Fruit fly (Drosophila melanogaster) Kc167 (cell line): ENCODE measurements around the gene CG12075.

ENCODE experiments used
- Myc ChIP-seq: fragments of >200 bp; optimal IDR thresholded peaks from 2 replicates; lab custom pipeline; 2017; ENCODE audit warnings: missing external identifiers
- h ChIP-seq: fragments of >200 bp; optimal IDR thresholded peaks from 3 replicates; lab custom pipeline; 2018; ENCODE audit warnings: missing external identifiers
- psq ChIP-seq: fragments of >200 bp; optimal IDR thresholded peaks from 2 replicates; lab custom pipeline; 2017; ENCODE audit warnings: missing external identifiers
- ttk ChIP-seq: sonication (Bioruptor generic); optimal IDR thresholded peaks from 2 replicates; lab custom pipeline; 2017; ENCODE audit warnings: missing external identifiers

dm6 chrX:8839370-8839769 lies 1.2 kb downstream of the CG12075 start:
- TF ChIP-seq Myc (lab: Kevin White, UChicago) = no peak
- TF ChIP-seq ttk (lab: Kevin White, UChicago) = no peak
- no peak for TF ChIP-seq psq (lab: Kevin White, UChicago)
- TF ChIP-seq h (lab: Kevin White, UChicago) = no peak
